Worm (Caenorhabditis elegans): ENCODE results near the gene chca-1.

The chca-1 gene

ce11 chrIV:9624275-9624674, 26.9 kb upstream of the chca-1 start, which contains the start of gene W09C2.8:
Gene W09C2.8 (minus strand): TSS chrIV:9624375.
- TF ChIP-seq lsy-2 (tag; optimal IDR thresholded peaks at IDR 0.05) (no peak), blmp-1 (tag; optimal IDR thresholded peaks at IDR 0.05) (no peak), drap-1 (GFP tag; optimal IDR thresholded peaks at IDR 0.05) (no peak), tbx-8 (GFP tag; optimal IDR thresholded peaks at IDR 0.05) (no peak), unc-120 (tag; optimal IDR thresholded peaks at IDR 0.05; ENCODE audit: poor library complexity, severe bottlenecking) (no peak), zip-8 (tag; optimal IDR thresholded peaks at IDR 0.05) (no peak), snpc-4 (tag; optimal IDR thresholded peaks at IDR 0.05) (no peak), unc-62 (GFP tag; optimal IDR thresholded peaks at IDR 0.05) (no peak), sptf-1 (tag; optimal IDR thresholded peaks at IDR 0.05) (no peak), nhr-2 (tag; optimal IDR thresholded peaks at IDR 0.05) (no peak), nhr-237 (tag; optimal IDR thresholded peaks at IDR 0.05) (no peak), nhr-12 (tag; optimal IDR thresholded peaks at IDR 0.05) (no peak), lin-32 (GFP tag; optimal IDR thresholded peaks at IDR 0.05) (no peak), unc-39 (tag; optimal IDR thresholded peaks at IDR 0.05) (no peak), elt-3 (tag; optimal IDR thresholded peaks at IDR 0.05) (no peak), ztf-11 (tag; optimal IDR thresholded peaks at IDR 0.05) (no peak), elt-1 (tag; optimal IDR thresholded peaks at IDR 0.05; ENCODE audit: borderline replicate concordance, insufficient read depth) (no peak), ceh-43 (GFP tag; optimal IDR thresholded peaks at IDR 0.05) (no peak)

- no peak for TF ChIP-seq nhr-12 (tag; optimal IDR thresholded peaks at IDR 0.05)
- no peak for TF ChIP-seq nhr-76 (tag; optimal IDR thresholded peaks at IDR 0.05)
These were observed 26.2 kb upstream of the chca-1 start, which contains the start of gene W09C2.10 for ce11 chrIV:9624977-9625376. Gene W09C2.10 (minus strand): TSS chrIV:9625077.

DNA sequence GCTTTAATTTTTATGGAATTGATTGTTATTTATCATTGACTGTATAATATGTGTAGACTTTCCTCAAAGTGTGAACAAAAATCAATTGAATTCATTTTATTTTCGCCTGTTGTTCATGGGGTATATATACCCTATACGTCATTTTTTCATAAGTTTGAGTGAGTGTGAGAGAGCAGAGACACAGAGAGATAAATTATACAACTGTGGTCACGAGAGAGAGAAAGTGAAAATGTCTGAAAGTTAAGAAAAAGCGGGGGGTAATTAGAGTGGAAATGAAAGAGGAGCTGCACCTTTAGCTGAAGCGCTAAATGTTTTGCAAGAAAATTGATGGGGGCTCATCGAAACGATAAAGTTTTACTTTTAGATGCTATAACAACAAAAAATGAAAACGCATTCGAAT, 25.4 kb upstream of the chca-1 start:
- TF ChIP-seq nhr-76 (tag; optimal IDR thresholded peaks at IDR 0.05): no peak
- no peak for TF ChIP-seq nhr-2 (tag; optimal IDR thresholded peaks at IDR 0.05)
- no peak for TF ChIP-seq cnd-1 (tag; optimal IDR thresholded peaks at IDR 0.05)
- TF ChIP-seq lin-32 (GFP tag; optimal IDR thresholded peaks at IDR 0.05): no peak
- no peak for TF ChIP-seq unc-39 (tag; optimal IDR thresholded peaks at IDR 0.05)
- TF ChIP-seq M03D4.4 (tag; optimal IDR thresholded peaks at IDR 0.05): no peak
- TF ChIP-seq bed-3 (GFP tag; optimal IDR thresholded peaks at IDR 0.05): no peak
- TF ChIP-seq lsy-2 (tag; optimal IDR thresholded peaks at IDR 0.05): no peak
- TF ChIP-seq nhr-237 (tag; optimal IDR thresholded peaks at IDR 0.05): no peak
- no peak for TF ChIP-seq unc-120 (tag; optimal IDR thresholded peaks at IDR 0.05; ENCODE audit: poor library complexity, severe bottlenecking)
- no peak for TF ChIP-seq pha-4 (tag; optimal IDR thresholded peaks at IDR 0.05)
- TF ChIP-seq ztf-11 (tag; optimal IDR thresholded peaks at IDR 0.05): no peak
- no peak for TF ChIP-seq elt-1 (tag; optimal IDR thresholded peaks at IDR 0.05; ENCODE audit: borderline replicate concordance, insufficient read depth)
- no peak for TF ChIP-seq ceh-83 (GFP tag; optimal IDR thresholded peaks at IDR 0.05)
- TF ChIP-seq ceh-39 (tag; optimal IDR thresholded peaks at IDR 0.05): no peak
- TF ChIP-seq nhr-28 (tag; optimal IDR thresholded peaks at IDR 0.05): no peak
- TF ChIP-seq mls-2 (tag; optimal IDR thresholded peaks at IDR 0.05): no peak
- TF ChIP-seq tbx-8 (GFP tag; optimal IDR thresholded peaks at IDR 0.05): no peak
- no peak for TF ChIP-seq drap-1 (GFP tag; optimal IDR thresholded peaks at IDR 0.05)
- no peak for TF ChIP-seq zip-8 (tag; optimal IDR thresholded peaks at IDR 0.05)

- TF ChIP-seq blmp-1 (tag; optimal IDR thresholded peaks at IDR 0.05) (no peak), flh-1 (GFP tag; optimal IDR thresholded peaks at IDR 0.05) (no peak), nhr-28 (tag; optimal IDR thresholded peaks at IDR 0.05) (no peak), lin-32 (GFP tag; optimal IDR thresholded peaks at IDR 0.05) (no peak), elt-3 (tag; optimal IDR thresholded peaks at IDR 0.05) (no peak), lin-13 (tag; optimal IDR thresholded peaks at IDR 0.05) (no peak), sem-2 (GFP tag; optimal IDR thresholded peaks at IDR 0.05) (no peak), elt-1 (tag; optimal IDR thresholded peaks at IDR 0.05; ENCODE audit: borderline replicate concordance, insufficient read depth) (no peak), unc-62 (GFP tag; optimal IDR thresholded peaks at IDR 0.05) (no peak), mep-1 (tag; optimal IDR thresholded peaks at IDR 0.05) (no peak), bed-3 (GFP tag; optimal IDR thresholded peaks at IDR 0.05) (no peak), zip-8 (tag; optimal IDR thresholded peaks at IDR 0.05) (no peak), lsy-2 (tag; optimal IDR thresholded peaks at IDR 0.05) (no peak)
These were observed 24.2 kb upstream of the chca-1 start for ce11 chrIV:9627033-9627432.

DNA sequence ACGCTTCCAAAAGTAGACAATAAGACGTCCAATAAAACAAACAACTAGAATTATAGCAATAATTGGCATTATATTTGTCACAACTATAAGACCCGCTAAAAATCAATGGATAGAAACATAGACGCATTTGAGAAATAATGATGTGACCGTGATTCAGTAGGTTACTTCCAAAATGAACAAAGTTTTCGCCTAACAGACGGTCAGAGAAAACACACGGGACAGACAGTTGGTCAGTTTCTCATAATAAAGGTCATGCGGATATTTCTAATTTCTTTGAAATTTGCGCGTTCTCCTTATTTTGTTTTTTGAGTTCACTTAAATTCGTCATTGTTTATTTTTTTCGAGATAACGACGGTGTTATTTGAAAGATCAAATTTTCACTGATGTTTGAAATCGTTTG, 19.6 kb upstream of the chca-1 start:
- TF ChIP-seq lsy-2 (tag; optimal IDR thresholded peaks at IDR 0.05) (no peak), pha-4 (tag; optimal IDR thresholded peaks at IDR 0.05) (no peak), M03D4.4 (tag; optimal IDR thresholded peaks at IDR 0.05) (no peak), ces-1 (GFP tag; optimal IDR thresholded peaks at IDR 0.05) (no peak), nhr-237 (tag; optimal IDR thresholded peaks at IDR 0.05) (no peak), unc-120 (tag; optimal IDR thresholded peaks at IDR 0.05; ENCODE audit: poor library complexity, severe bottlenecking) (no peak), nhr-76 (tag; optimal IDR thresholded peaks at IDR 0.05) (no peak), zip-8 (tag; optimal IDR thresholded peaks at IDR 0.05) (no peak), lin-32 (GFP tag; optimal IDR thresholded peaks at IDR 0.05) (no peak), mab-5 (tag; optimal IDR thresholded peaks at IDR 0.05) (no peak), blmp-1 (tag; optimal IDR thresholded peaks at IDR 0.05) (no peak), ceh-39 (tag; optimal IDR thresholded peaks at IDR 0.05) (no peak), nhr-2 (tag; optimal IDR thresholded peaks at IDR 0.05) (no peak), lin-13 (tag; optimal IDR thresholded peaks at IDR 0.05) (no peak), drap-1 (GFP tag; optimal IDR thresholded peaks at IDR 0.05) (no peak), nhr-12 (tag; optimal IDR thresholded peaks at IDR 0.05) (no peak), ztf-11 (tag; optimal IDR thresholded peaks at IDR 0.05) (no peak), flh-1 (GFP tag; optimal IDR thresholded peaks at IDR 0.05) (no peak)
